Worm (Caenorhabditis elegans): ENCODE results near the gene F28A10.13.

ce11 chrII:869316-869715, 20.7 kb downstream of the F28A10.13 start:
- TF ChIP-seq zip-8 (tag; optimal IDR thresholded peaks at IDR 0.05) (no peak), ham-2 (GFP tag; optimal IDR thresholded peaks at IDR 0.05) (no peak), lin-32 (GFP tag; optimal IDR thresholded peaks at IDR 0.05) (no peak), unc-62 (GFP tag; optimal IDR thresholded peaks at IDR 0.05) (no peak), drap-1 (GFP tag; optimal IDR thresholded peaks at IDR 0.05) (no peak), snpc-4 (tag; optimal IDR thresholded peaks at IDR 0.05) (no peak), pha-4 (tag; optimal IDR thresholded peaks at IDR 0.05) (no peak)

Measured in whole organism, mixed stage, embryonic.